Fruit fly (Drosophila melanogaster): ENCODE measurements around the gene CG5149.

DNA sequence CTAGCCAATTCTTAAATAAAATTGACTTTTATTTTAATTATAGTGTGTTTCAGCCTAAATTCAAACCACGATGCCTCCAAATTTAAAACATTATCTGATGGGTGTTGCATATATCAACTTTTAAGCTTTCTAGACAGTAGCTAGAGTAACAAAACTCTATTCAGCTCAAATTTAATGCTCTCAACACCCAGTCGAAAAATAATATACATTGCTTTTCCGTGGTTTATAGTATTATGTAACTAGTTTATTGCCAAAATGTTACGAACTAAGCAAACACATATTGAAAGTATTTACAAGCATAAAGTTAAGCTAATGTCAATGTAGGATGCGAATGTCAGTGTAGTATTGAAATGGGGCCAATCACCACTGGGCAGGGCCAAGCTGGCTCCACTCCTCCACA lies 42.3 kb upstream of the CG5149 start:
- TF ChIP-seq crp (GFP tag; optimal IDR thresholded peaks at IDR 0.05) (no peak), sens (GFP tag) (peak; percentile 54), bowl (GFP tag; IDR thresholded peaks at IDR 0.05) (no peak), CG8478 (optimal IDR thresholded peaks at IDR 0.05) (no peak), tap (tag; optimal IDR thresholded peaks at IDR 0.05) (no peak), CG9609 (GFP tag; optimal IDR thresholded peaks at IDR 0.05) (no peak), klu (GFP tag; IDR thresholded peaks at IDR 0.05) (no peak), gcm (GFP tag; optimal IDR thresholded peaks at IDR 0.05) (no peak), CG14441 (GFP tag; IDR thresholded peaks at IDR 0.05) (no peak), YL-1 (GFP tag; optimal IDR thresholded peaks at IDR 0.05) (no peak), toy (GFP tag; IDR thresholded peaks at IDR 0.05) (no peak)

Measured in whole organism, embryonic.